Worm (Caenorhabditis elegans): ENCODE results near the gene F46G11.2.

- TF ChIP-seq nhr-76 (tag; optimal IDR thresholded peaks at IDR 0.05) = no peak
- TF ChIP-seq zag-1 (tag; optimal IDR thresholded peaks at IDR 0.05) = no peak
Observed at ce11 chrX:5763292-5763691, 24.7 kb upstream of the F46G11.2 start, which contains the start of gene tag-294.

All from whole organism, L3 larva.